Worm (Caenorhabditis elegans) whole organism, young adult: ENCODE results near the gene ZK1307.9.

Source experiments
- F49E8.2 ChIP-seq: sonication (generic microtip); optimal IDR thresholded peaks from 3 replicates; lab custom pipeline; 2017; ENCODE audit warnings: missing genetic modification characterization, mild to moderate bottlenecking, missing compliant biosample characterization, antibody characterized with exemption, moderate library complexity; ENCODE audit not compliant: insufficient read depth
- ceh-27 ChIP-seq: fragments of 200-800 bp; sonication (Bioruptor generic); optimal IDR thresholded peaks from 2 replicates; lab custom pipeline; 2018; ENCODE audit warnings: mild to moderate bottlenecking, missing genetic modification characterization, moderate library complexity, missing compliant biosample characterization
- dox-1 ChIP-seq: fragments of 200-800 bp; sonication (Bioruptor generic); IDR thresholded peaks from 2 replicates; pipeline ENCODE4 v1.3.6; 2022; ENCODE audit warnings: missing genetic modification reagents, missing genetic modification characterization, missing compliant biosample characterization
- ekl-4 ChIP-seq: fragments of 200-800 bp; sonication (Bioruptor generic); IDR thresholded peaks from 2 replicates; pipeline ENCODE4 v1.3.6; 2022; ENCODE audit warnings: missing genetic modification reagents, missing genetic modification characterization, missing compliant biosample characterization
- hsf-1 ChIP-seq: fragments of 200-800 bp; sonication (Bioruptor generic); IDR thresholded peaks from 2 replicates; pipeline ENCODE4 v1.3.6; 2022; ENCODE audit warnings: missing genetic modification reagents, missing genetic modification characterization, missing compliant biosample characterization
- let-526 ChIP-seq: fragments of 200-800 bp; sonication (Bioruptor generic); IDR thresholded peaks from 2 replicates; pipeline ENCODE4 v1.3.6; 2022; ENCODE audit warnings: missing genetic modification reagents, missing genetic modification characterization, missing compliant biosample characterization
- mcd-1 ChIP-seq: fragments of 200-800 bp; sonication (Bioruptor generic); IDR thresholded peaks from 2 replicates; pipeline ENCODE4 v1.3.6; 2022; ENCODE audit warnings: missing genetic modification reagents, missing genetic modification characterization, missing compliant biosample characterization
- mxl-1 ChIP-seq: sonication (generic microtip); optimal IDR thresholded peaks from 2 replicates; lab custom pipeline; 2016; ENCODE audit warnings: missing genetic modification characterization, missing compliant biosample characterization
- nfyb-1 ChIP-seq: fragments of 200-800 bp; sonication (Bioruptor generic); IDR thresholded peaks from 2 replicates; pipeline ENCODE4 v1.3.6; 2022; ENCODE audit warnings: missing genetic modification reagents, missing genetic modification characterization, missing compliant biosample characterization
- nhr-120 ChIP-seq: fragments of 200-800 bp; sonication (Bioruptor generic); IDR thresholded peaks from 2 replicates; pipeline ENCODE4 v1.3.6; 2022; ENCODE audit warnings: missing genetic modification characterization, missing compliant biosample characterization
- sea-2 ChIP-seq: fragments of 200-800 bp; sonication (Bioruptor generic); IDR thresholded peaks from 2 replicates; pipeline ENCODE4 v1.3.6; 2022; ENCODE audit warnings: missing genetic modification characterization, missing compliant biosample characterization
- snpc-1.3 ChIP-seq: sonication (generic microtip); optimal IDR thresholded peaks from 2 replicates; lab custom pipeline; 2017; ENCODE audit warnings: missing genetic modification characterization, mild to moderate bottlenecking, missing compliant biosample characterization, antibody characterized with exemption, moderate library complexity, missing genotype, missing genetic modification reagents; ENCODE audit not compliant: insufficient read depth

The ZK1307.9 gene

ce11 chrII:9695942-9696341 is 46.7 kb downstream of the ZK1307.9 start:
- no peak for TF ChIP-seq hsf-1 (GFP tag; lab: Robert Waterston, UW)
- no peak for TF ChIP-seq F49E8.2 (tag; lab: Kevin White, UChicago)
- TF ChIP-seq let-526, result no peak
- TF ChIP-seq snpc-1.3 (tag; lab: Kevin White, UChicago), result no peak
- TF ChIP-seq nfyb-1, result no peak
- TF ChIP-seq ceh-27 (GFP tag; lab: Kevin White, UChicago), result no peak

ce11 chrII:9700363-9700762 is 51.1 kb downstream of the ZK1307.9 start, which contains the start of the genes Y53C12A.8 and Y53C12A.7:
Gene Y53C12A.8, minus strand, starts transcription at chrII:9700463.
Gene Y53C12A.7, plus strand, starts transcription at chrII:9700543.
- TF ChIP-seq nhr-120 (GFP tag; lab: Robert Waterston, UW) (no peak), mxl-1 (no peak), sea-2 (no peak), ekl-4 (GFP tag; lab: Robert Waterston, UW) (no peak), dox-1 (GFP tag; lab: Robert Waterston, UW) (no peak), mcd-1 (GFP tag; lab: Robert Waterston, UW) (no peak)
